Worm (Caenorhabditis elegans): ENCODE results near the gene T11F9.22.
A peak's percentile ranks its signal among the peaks of the same experiment; 100 is the strongest.

T11F9.22 gene

ce11 chrV:11526927-11527491 lies 47.5 kb downstream of the T11F9.22 start:
- no peak for TF ChIP-seq ceh-83 (GFP tag; optimal IDR thresholded peaks at IDR 0.05)
- no peak for TF ChIP-seq mab-5 (tag; optimal IDR thresholded peaks at IDR 0.05)
- TF ChIP-seq unc-39 (tag; optimal IDR thresholded peaks at IDR 0.05): no peak
- TF ChIP-seq pha-4 (tag; optimal IDR thresholded peaks at IDR 0.05): no peak
- no peak for TF ChIP-seq elt-1 (tag; optimal IDR thresholded peaks at IDR 0.05; ENCODE audit: borderline replicate concordance, insufficient read depth)
- no peak for TF ChIP-seq zip-8 (tag; optimal IDR thresholded peaks at IDR 0.05)
- TF ChIP-seq cnd-1 (tag; optimal IDR thresholded peaks at IDR 0.05): no peak
- TF ChIP-seq flh-1 (GFP tag; optimal IDR thresholded peaks at IDR 0.05): no peak
- no peak for TF ChIP-seq nhr-28 (tag; optimal IDR thresholded peaks at IDR 0.05)

- no peak for TF ChIP-seq sptf-1 (tag; optimal IDR thresholded peaks at IDR 0.05)
- TF ChIP-seq lin-32 (GFP tag; optimal IDR thresholded peaks at IDR 0.05): no peak
These were observed 48.0 kb downstream of the T11F9.22 start, which contains the start of gene ccch-1 for ce11 chrV:11527531-11527930. Gene ccch-1, plus strand, starts transcription at chrV:11527831.

ce11 chrV:11528633-11529327 lies 49.3 kb downstream of the T11F9.22 start:
- peak; percentile 19 for TF ChIP-seq unc-120 (tag; optimal IDR thresholded peaks at IDR 0.05; ENCODE audit: poor library complexity, severe bottlenecking)
- no peak for TF ChIP-seq nhr-76 (tag; optimal IDR thresholded peaks at IDR 0.05)
- peak; percentile 11 for TF ChIP-seq hlh-1 (tag; optimal IDR thresholded peaks at IDR 0.05)

ce11 chrV:11529541-11529940 lies 50.0 kb downstream of the T11F9.22 start:
- peak; percentile 27 for TF ChIP-seq nhr-237 (tag; optimal IDR thresholded peaks at IDR 0.05)
- no peak for TF ChIP-seq unc-62 (GFP tag; optimal IDR thresholded peaks at IDR 0.05)

Data from whole organism, mixed stage, embryonic.